Fruit fly (Drosophila melanogaster) whole organism, embryonic: ENCODE results near the gene CG7101.

Experiments used
- Aef1 ChIP-seq: fragments of 200-800 bp; sonication (Bioruptor generic); IDR thresholded peaks from 3 replicates; pipeline ENCODE4 v1.3.6; 2022; ENCODE audit warnings: missing biosample characterization, missing genetic modification characterization
- Atf-2 ChIP-seq: fragments of 200-800 bp; sonication (Bioruptor generic); optimal IDR thresholded peaks from 2 replicates; lab custom pipeline; 2016; ENCODE audit warnings: missing biosample characterization, missing genetic modification characterization
- B-H2 ChIP-seq: fragments of 200-800 bp; sonication (Bioruptor generic); optimal IDR thresholded peaks from 2 replicates; lab custom pipeline; 2018; ENCODE audit warnings: missing biosample characterization, mild to moderate bottlenecking, missing genetic modification characterization
- BEAF-32 ChIP-seq: fragments of 200-800 bp; sonication (Bioruptor generic); optimal IDR thresholded peaks from 3 replicates; lab custom pipeline; 2017; ENCODE audit warnings: missing biosample characterization, missing genetic modification characterization, mild to moderate bottlenecking, moderate library complexity, missing genetic modification reagents
- Bdp1 ChIP-seq: fragments of 200-800 bp; sonication (Bioruptor generic); optimal IDR thresholded peaks from 3 replicates; lab custom pipeline; 2016; ENCODE audit warnings: missing biosample characterization, missing genetic modification characterization
- CG10209 ChIP-seq: fragments of 200-800 bp; sonication (Bioruptor generic); optimal IDR thresholded peaks from 3 replicates; lab custom pipeline; 2017; ENCODE audit warnings: missing biosample characterization, mild to moderate bottlenecking, missing genetic modification characterization, missing genetic modification reagents
- CG13424 ChIP-seq: fragments of 200-800 bp; sonication (Bioruptor generic); optimal IDR thresholded peaks from 2 replicates; lab custom pipeline; 2019; ENCODE audit warnings: missing biosample characterization, mild to moderate bottlenecking, missing genetic modification characterization, moderate library complexity
- CG13624 ChIP-seq: fragments of 200-800 bp; sonication (Bioruptor generic); optimal IDR thresholded peaks from 2 replicates; lab custom pipeline; 2016; ENCODE audit warnings: missing biosample characterization, missing genetic modification characterization
- CG13894 ChIP-seq: fragments of 200-800 bp; sonication (Bioruptor generic); optimal IDR thresholded peaks from 3 replicates; lab custom pipeline; 2018; ENCODE audit warnings: missing biosample characterization, mild to moderate bottlenecking, missing genetic modification characterization, moderate library complexity
- CG15269 ChIP-seq: fragments of 200-800 bp; sonication (Bioruptor generic); optimal IDR thresholded peaks from 2 replicates; lab custom pipeline; 2018; ENCODE audit warnings: missing biosample characterization, mild to moderate bottlenecking, missing genetic modification characterization, moderate library complexity
- CG1602 ChIP-seq: fragments of 200-800 bp; sonication (Bioruptor generic); optimal IDR thresholded peaks from 3 replicates; lab custom pipeline; 2016; ENCODE audit warnings: missing biosample characterization, missing genetic modification characterization
- CG16813 ChIP-seq: fragments of 200-800 bp; sonication (Bioruptor generic); IDR thresholded peaks from 3 replicates; pipeline ENCODE4 v1.3.6; 2022; ENCODE audit warnings: missing biosample characterization, missing genetic modification characterization; ENCODE audit not compliant: partially characterized antibody
- CG18262 ChIP-seq: fragments of 200-800 bp; optimal IDR thresholded peaks from 3 replicates; lab custom pipeline; 2019; ENCODE audit warnings: missing biosample characterization, mild to moderate bottlenecking, missing genetic modification characterization, moderate library complexity
- CG18619 ChIP-seq: fragments of 200-800 bp; sonication (Bioruptor generic); optimal IDR thresholded peaks from 3 replicates; lab custom pipeline; 2017; ENCODE audit warnings: missing biosample characterization, mild to moderate bottlenecking, missing genetic modification characterization
- CG2199 ChIP-seq: fragments of 200-800 bp; sonication (Bioruptor generic); IDR thresholded peaks from 3 replicates; pipeline ENCODE4 v1.3.6; 2022; ENCODE audit warnings: missing biosample characterization, missing genetic modification characterization
- CG30431 ChIP-seq: fragments of 200-800 bp; sonication (Bioruptor generic); optimal IDR thresholded peaks from 2 replicates; lab custom pipeline; 2017; ENCODE audit warnings: missing biosample characterization, missing genetic modification characterization
- CG31224 ChIP-seq: fragments of 200-800 bp; sonication (Bioruptor generic); IDR thresholded peaks from 2 replicates; pipeline ENCODE4 v1.3.6; 2022; ENCODE audit warnings: missing biosample characterization, missing genetic modification characterization
- CG31388 ChIP-seq: fragments of 200-800 bp; sonication (Bioruptor generic); optimal IDR thresholded peaks from 2 replicates; lab custom pipeline; 2016; ENCODE audit warnings: missing biosample characterization, missing genetic modification characterization
- CG6254 ChIP-seq: fragments of 200-800 bp; sonication (Bioruptor generic); optimal IDR thresholded peaks from 3 replicates; lab custom pipeline; 2017; ENCODE audit warnings: mild to moderate bottlenecking, missing biosample characterization, missing genetic modification reagents, missing genetic modification characterization
- CG6654 ChIP-seq: fragments of 200-800 bp; sonication (Bioruptor generic); optimal IDR thresholded peaks from 2 replicates; lab custom pipeline; 2017; ENCODE audit warnings: missing biosample characterization, mild to moderate bottlenecking, missing genetic modification characterization
- CG6683 ChIP-seq: fragments of 200-800 bp; sonication (Bioruptor generic); optimal IDR thresholded peaks from 2 replicates; lab custom pipeline; 2017; ENCODE audit warnings: missing biosample characterization, mild to moderate bottlenecking, missing genetic modification characterization, missing genetic modification reagents
- CG7271 ChIP-seq: fragments of 200-800 bp; sonication (Bioruptor generic); optimal IDR thresholded peaks from 2 replicates; lab custom pipeline; 2018; ENCODE audit warnings: missing biosample characterization, mild to moderate bottlenecking, missing genetic modification characterization, moderate library complexity
- CG9215 ChIP-seq: fragments of 200-800 bp; sonication (Bioruptor generic); IDR thresholded peaks from 2 replicates; pipeline ENCODE4 v1.3.6; 2022; ENCODE audit warnings: missing biosample characterization, missing genetic modification characterization
- CG9797 ChIP-seq: fragments of 200-800 bp; sonication (Bioruptor generic); optimal IDR thresholded peaks from 3 replicates; lab custom pipeline; 2018; ENCODE audit warnings: missing biosample characterization, mild to moderate bottlenecking, missing genetic modification characterization
- Dfd ChIP-seq, 2 experiments: fragments of >200 bp; optimal IDR thresholded peaks; 2 replicates each; lab custom pipeline; 2017; ENCODE audit warnings: missing biosample characterization in 2 of 2, missing genetic modification characterization in 2 of 2
- Doc2 ChIP-seq: fragments of 200-800 bp; sonication (Bioruptor generic); IDR thresholded peaks from 2 replicates; pipeline ENCODE4 v1.3.6; 2022; ENCODE audit warnings: missing biosample characterization, missing genetic modification characterization
- ERR ChIP-seq: fragments of 200-800 bp; sonication (Bioruptor generic); optimal IDR thresholded peaks from 2 replicates; lab custom pipeline; 2016; ENCODE audit warnings: missing biosample characterization, missing genetic modification characterization
- Gsc ChIP-seq: fragments of 200-800 bp; sonication (Bioruptor generic); IDR thresholded peaks from 2 replicates; pipeline ENCODE4 v1.3.6; 2022; ENCODE audit warnings: missing biosample characterization, missing genetic modification characterization
- HLH4C ChIP-seq: fragments of 200-800 bp; sonication (Bioruptor generic); IDR thresholded peaks from 3 replicates; pipeline ENCODE4 v1.3.6; 2022; ENCODE audit warnings: missing biosample characterization, missing genetic modification characterization; ENCODE audit not compliant: partially characterized antibody
- Jarid2 ChIP-seq: fragments of 200-800 bp; sonication (Bioruptor generic); optimal IDR thresholded peaks from 3 replicates; lab custom pipeline; 2017; ENCODE audit warnings: mild to moderate bottlenecking, missing biosample characterization, missing genetic modification reagents, missing genetic modification characterization
- Lpt ChIP-seq: fragments of >200 bp; optimal IDR thresholded peaks from 2 replicates; lab custom pipeline; 2018; ENCODE audit warnings: missing biosample characterization, missing genetic modification characterization
- Optix ChIP-seq: fragments of 200-800 bp; sonication (Bioruptor generic); IDR thresholded peaks from 3 replicates; pipeline ENCODE4 v1.3.6; 2022; ENCODE audit warnings: missing biosample characterization, missing genetic modification characterization
- Pdp1 ChIP-seq, 2 experiments: fragments of 200-800 bp; sonication (Bioruptor generic); optimal IDR thresholded peaks; 3 replicates each; lab custom pipeline; 2016; ENCODE audit warnings: missing biosample characterization in 2 of 2, missing genetic modification characterization in 2 of 2, mild to moderate bottlenecking in 1 of 2, moderate library complexity in 1 of 2
- Side ChIP-seq: fragments of 200-800 bp; sonication (Bioruptor generic); optimal IDR thresholded peaks from 2 replicates; lab custom pipeline; 2016; ENCODE audit warnings: missing biosample characterization, missing genetic modification characterization
- Sry-δ ChIP-seq: fragments of 200-800 bp; sonication (Bioruptor generic); optimal IDR thresholded peaks from 2 replicates; lab custom pipeline; 2016; ENCODE audit warnings: missing biosample characterization, missing genetic modification characterization
- ci ChIP-seq: fragments of 200-800 bp; sonication (Bioruptor generic); IDR thresholded peaks from 3 replicates; pipeline ENCODE4 v1.3.6; 2022; ENCODE audit warnings: missing biosample characterization, missing genetic modification characterization
- croc ChIP-seq: fragments of 200-800 bp; sonication (Bioruptor generic); conservative IDR thresholded peaks from 3 replicates; pipeline ENCODE4 v1.3.6; 2022; ENCODE audit warnings: missing biosample characterization, missing genetic modification characterization
- crol ChIP-seq: fragments of 200-800 bp; sonication (Bioruptor generic); IDR thresholded peaks from 2 replicates; pipeline ENCODE4 v1.3.6; 2022; ENCODE audit warnings: missing biosample characterization, missing genetic modification characterization
- dmrt99B ChIP-seq: fragments of 200-800 bp; sonication (Bioruptor generic); optimal IDR thresholded peaks from 2 replicates; lab custom pipeline; 2018; ENCODE audit warnings: missing biosample characterization, mild to moderate bottlenecking, missing genetic modification characterization, moderate library complexity
- ham ChIP-seq: fragments of 200-800 bp; sonication (Bioruptor generic); IDR thresholded peaks from 2 replicates; pipeline ENCODE4 v1.3.6; 2022; ENCODE audit warnings: missing biosample characterization, missing genetic modification characterization
- jumu ChIP-seq: fragments of 200-800 bp; sonication (Bioruptor generic); optimal IDR thresholded peaks from 3 replicates; lab custom pipeline; 2016; ENCODE audit warnings: missing biosample characterization, missing genetic modification characterization
- kah ChIP-seq: fragments of 200-800 bp; sonication (Bioruptor generic); optimal IDR thresholded peaks from 2 replicates; lab custom pipeline; 2018; ENCODE audit warnings: missing biosample characterization, mild to moderate bottlenecking, missing genetic modification characterization
- maf-S ChIP-seq: fragments of 200-800 bp; sonication (Bioruptor generic); optimal IDR thresholded peaks from 2 replicates; lab custom pipeline; 2016; ENCODE audit warnings: missing biosample characterization, missing genetic modification characterization
- onecut ChIP-seq: fragments of 200-800 bp; sonication (Bioruptor generic); IDR thresholded peaks from 2 replicates; pipeline ENCODE4 v1.3.6; 2022; ENCODE audit warnings: missing biosample characterization, missing genetic modification characterization
- peb ChIP-seq: fragments of 200-800 bp; sonication (Bioruptor generic); IDR thresholded peaks from 2 replicates; pipeline ENCODE4 v1.3.6; 2022; ENCODE audit warnings: missing biosample characterization, missing genetic modification characterization
- prd ChIP-seq, 3 experiments: fragments of >200 bp in 2 of 3; fragments of 200-800 bp in 1 of 3; sonication (Bioruptor generic) in 1 of 3; optimal IDR thresholded peaks in 2 of 3; IDR thresholded peaks in 1 of 3; 2 replicates in 2 of 3; 3 replicates in 1 of 3; pipeline versions ENCODE4 v1.3.6 to Lab custom; 2017 to 2022; ENCODE audit warnings: missing biosample characterization in 1 of 3, missing genetic modification characterization in 1 of 3
- row ChIP-seq: fragments of 200-800 bp; sonication (Bioruptor generic); IDR thresholded peaks from 3 replicates; pipeline ENCODE4 v1.3.6; 2022; ENCODE audit warnings: missing biosample characterization, missing genetic modification characterization
- sc ChIP-seq, 3 experiments: fragments of >200 bp in 2 of 3; fragments of 200-800 bp in 1 of 3; sonication (Bioruptor generic) in 1 of 3; optimal IDR thresholded peaks; 2 replicates in 2 of 3; 3 replicates in 1 of 3; lab custom pipeline; 2017; ENCODE audit warnings: mild to moderate bottlenecking in 1 of 3, missing biosample characterization in 1 of 3, missing genetic modification characterization in 1 of 3, missing genetic modification reagents in 1 of 3
- seq ChIP-seq: fragments of 200-800 bp; sonication (Bioruptor generic); IDR thresholded peaks from 2 replicates; pipeline ENCODE4 v1.3.6; 2022; ENCODE audit warnings: missing biosample characterization, missing genetic modification characterization
- tll ChIP-seq, 2 experiments: fragments of 200-800 bp in 1 of 2; fragments of >200 bp in 1 of 2; sonication (Bioruptor generic) in 1 of 2; optimal IDR thresholded peaks; 2 replicates each; lab custom pipeline; 2017 to 2019; ENCODE audit warnings: missing biosample characterization in 2 of 2, missing genetic modification characterization in 2 of 2, mild to moderate bottlenecking in 1 of 2, moderate library complexity in 1 of 2
- wdn ChIP-seq: fragments of 200-800 bp; sonication (Bioruptor generic); IDR thresholded peaks from 2 replicates; pipeline ENCODE4 v1.3.6; 2022; ENCODE audit warnings: missing biosample characterization, missing genetic modification characterization

The CG7101 gene

dm6 chrX:18857916-18858315 is 27.5 kb downstream of the CG7101 start, which contains the start of gene Usp39 (continued):
- TF ChIP-seq CG10209 (GFP tag; lab: Kevin White, UChicago) (no peak), Gsc (GFP tag; lab: Robert Waterston, UW) (no peak), CG6254 (no peak), Optix (GFP tag; lab: Robert Waterston, UW) (no peak), jumu (GFP tag; lab: Kevin White, UChicago) (no peak), maf-S (GFP tag; lab: Kevin White, UChicago) (no peak), Dfd (GFP tag; optimal IDR thresholded peaks at IDR 0.05; lab: Kevin White, UChicago) (no peak), CG30431 (GFP tag; lab: Kevin White, UChicago) (no peak), CG9797 (no peak), CG7271 (tag; lab: Kevin White, UChicago) (no peak), CG18619 (GFP tag; lab: Kevin White, UChicago) (no peak), CG18262 (no peak), kah (no peak), CG13424 (tag; lab: Kevin White, UChicago) (peak; percentile 38), CG16813 (GFP tag; lab: Robert Waterston, UW) (peak; percentile 59), Side (GFP tag; lab: Kevin White, UChicago) (no peak), Pdp1 (GFP tag; optimal IDR thresholded peaks at IDR 0.05; lab: Kevin White, UChicago) (peak in 1 of 2 experiments; percentile 2), HLH4C (peak; percentile 75), crol (GFP tag; lab: Robert Waterston, UW) (no peak), peb (GFP tag; lab: Robert Waterston, UW) (no peak), CG13894 (tag; lab: Kevin White, UChicago) (no peak), row (GFP tag; lab: Robert Waterston, UW) (peak; percentile 80), CG6654 (GFP tag; lab: Kevin White, UChicago) (no peak), CG13624 (GFP tag; lab: Kevin White, UChicago) (no peak), onecut (GFP tag; lab: Robert Waterston, UW) (no peak), wdn (GFP tag; lab: Robert Waterston, UW) (no peak), ERR (GFP tag; lab: Kevin White, UChicago) (no peak), BEAF-32 (GFP tag; lab: Kevin White, UChicago) (peak; percentile 61), CG31224 (GFP tag; lab: Robert Waterston, UW) (no peak), Doc2 (GFP tag; lab: Robert Waterston, UW) (no peak), CG31388 (no peak), CG2199 (GFP tag; lab: Robert Waterston, UW) (no peak), tll (GFP tag; optimal IDR thresholded peaks at IDR 0.05; lab: Kevin White, UChicago) (no peak), Sry-δ (GFP tag; lab: Kevin White, UChicago) (peak; percentile 47), sc (optimal IDR thresholded peaks at IDR 0.05; lab: Kevin White, UChicago) (no peak), sc (GFP tag; optimal IDR thresholded peaks at IDR 0.05; lab: Kevin White, UChicago) (no peak), Atf-2 (GFP tag; lab: Kevin White, UChicago) (no peak), Jarid2 (no peak), Lpt (GFP tag; lab: Kevin White, UChicago) (no peak), Aef1 (no peak), CG15269 (tag; lab: Kevin White, UChicago) (no peak), prd (optimal IDR thresholded peaks at IDR 0.05; lab: Kevin White, UChicago) (no peak), prd (GFP tag; IDR thresholded peaks at IDR 0.05; lab: Robert Waterston, UW) (no peak), seq (GFP tag; lab: Robert Waterston, UW) (no peak), CG9215 (GFP tag; lab: Robert Waterston, UW) (no peak), Bdp1 (no peak), CG6683 (GFP tag; lab: Kevin White, UChicago) (no peak), CG1602 (peak; percentile 18), ci (GFP tag; lab: Robert Waterston, UW) (no peak), croc (GFP tag; lab: Robert Waterston, UW) (no peak), dmrt99B (tag; lab: Kevin White, UChicago) (no peak), B-H2 (no peak), ham (GFP tag; lab: Robert Waterston, UW) (no peak)
